Worm (Caenorhabditis elegans) whole organism, L3 larva: ENCODE measurements around the gene nspd-2.

Source experiments
- ZK546.5 ChIP-seq: sonication (generic microtip); optimal IDR thresholded peaks from 2 replicates; lab custom pipeline; 2017; ENCODE audit warnings: missing biosample characterization, missing genetic modification characterization
- aly-2 ChIP-seq: fragments of 150-350 bp; optimal IDR thresholded peaks from 2 replicates; lab custom pipeline; 2014; ENCODE audit warnings: missing biosample characterization, missing genetic modification characterization
- ama-1 ChIP-seq: fragments of 150-350 bp; optimal IDR thresholded peaks from 2 replicates; lab custom pipeline; 2018
- elt-3 ChIP-seq, 3 experiments: fragments of 150-350 bp in 1 of 3; sonication (generic microtip) in 2 of 3; optimal IDR thresholded peaks; 2 replicates in 2 of 3; 4 replicates in 1 of 3; lab custom pipeline; 2014 to 2017; ENCODE audit warnings: missing biosample characterization in 3 of 3, missing genetic modification characterization in 3 of 3
- fkh-10 ChIP-seq: sonication (generic microtip); optimal IDR thresholded peaks from 2 replicates; lab custom pipeline; 2017; ENCODE audit warnings: missing biosample characterization, missing genetic modification reagents, missing genetic modification characterization
- fos-1 ChIP-seq: fragments of 150-350 bp; optimal IDR thresholded peaks from 2 replicates; lab custom pipeline; 2014; ENCODE audit warnings: missing biosample characterization, missing genetic modification characterization
- lin-39 ChIP-seq: fragments of 150-350 bp; optimal IDR thresholded peaks from 2 replicates; lab custom pipeline; 2018; ENCODE audit warnings: missing biosample characterization, missing genetic modification reagents, missing genetic modification characterization
- mdl-1 ChIP-seq: fragments of 150-350 bp; optimal IDR thresholded peaks from 2 replicates; lab custom pipeline; 2014; ENCODE audit warnings: missing biosample characterization, missing genetic modification characterization
- nhr-12 ChIP-seq: fragments of 150-350 bp; optimal IDR thresholded peaks from 2 replicates; lab custom pipeline; 2014; ENCODE audit warnings: missing biosample characterization, missing genetic modification characterization
- nhr-23 ChIP-seq: fragments of 150-350 bp; optimal IDR thresholded peaks from 2 replicates; lab custom pipeline; 2014; ENCODE audit warnings: missing biosample characterization, missing genetic modification reagents, missing genetic modification characterization
- nhr-28 ChIP-seq: fragments of 150-350 bp; optimal IDR thresholded peaks from 2 replicates; lab custom pipeline; 2014; ENCODE audit warnings: missing biosample characterization, missing genetic modification characterization
- pqm-1 ChIP-seq: fragments of 150-350 bp; optimal IDR thresholded peaks from 2 replicates; lab custom pipeline; 2017; ENCODE audit warnings: missing biosample characterization, missing genetic modification characterization, inconsistent platforms
- snpc-4 ChIP-seq: fragments of 150-350 bp; optimal IDR thresholded peaks from 2 replicates; lab custom pipeline; 2014; ENCODE audit warnings: missing biosample characterization, missing genetic modification characterization
- ztf-11 ChIP-seq: fragments of 150-350 bp; optimal IDR thresholded peaks from 2 replicates; lab custom pipeline; 2014; ENCODE audit warnings: missing biosample characterization, missing genetic modification characterization

- no peak for TF ChIP-seq nhr-28 (tag; lab: Kevin White, UChicago)
- no peak for TF ChIP-seq elt-3 (tag; optimal IDR thresholded peaks at IDR 0.05; lab: Kevin White, UChicago)
- TF ChIP-seq nhr-12 (tag; lab: Kevin White, UChicago) = no peak
- no peak for TF ChIP-seq lin-39 (tag; lab: Kevin White, UChicago)
- TF ChIP-seq pqm-1 = no peak
- no peak for TF ChIP-seq mdl-1 (tag; lab: Kevin White, UChicago)
- TF ChIP-seq ztf-11 = no peak
- TF ChIP-seq snpc-4 = no peak
- no peak for TF ChIP-seq fos-1
- TF ChIP-seq fkh-10 (GFP tag; lab: Kevin White, UChicago) = no peak
- TF ChIP-seq ZK546.5 = no peak
- no peak for TF ChIP-seq nhr-23
- TF ChIP-seq ama-1 (lab: Kevin White, UChicago) = no peak
- no peak for TF ChIP-seq aly-2 (tag; lab: Kevin White, UChicago)
Measured at ce11 chrIV:9848075-9848474, 4.2 kb downstream of the nspd-2 start, which contains the start of gene K07F5.7.
